Fruit fly (Drosophila melanogaster) whole organism, embryonic: Measurements from ENCODE around the gene Pax.

ENCODE experiments used
- ATbp ChIP-seq: fragments of 200-800 bp; sonication (Bioruptor generic); optimal IDR thresholded peaks from 2 replicates; lab custom pipeline; 2017; ENCODE audit warnings: missing biosample characterization, mild to moderate bottlenecking, missing genetic modification characterization, missing genetic modification reagents
- Atf-2 ChIP-seq: fragments of 200-800 bp; sonication (Bioruptor generic); optimal IDR thresholded peaks from 2 replicates; lab custom pipeline; 2016; ENCODE audit warnings: missing biosample characterization, missing genetic modification characterization
- Atf6 ChIP-seq: fragments of 200-800 bp; sonication (Bioruptor generic); IDR thresholded peaks from 2 replicates; pipeline ENCODE4 v1.3.6; 2022; ENCODE audit warnings: missing biosample characterization, missing genetic modification characterization
- Bdp1 ChIP-seq: fragments of 200-800 bp; sonication (Bioruptor generic); optimal IDR thresholded peaks from 3 replicates; lab custom pipeline; 2016; ENCODE audit warnings: missing biosample characterization, missing genetic modification characterization
- CG12236 ChIP-seq: fragments of 200-800 bp; sonication (Bioruptor generic); optimal IDR thresholded peaks from 2 replicates; lab custom pipeline; 2016; ENCODE audit warnings: missing biosample characterization, missing genetic modification characterization
- CG12299 ChIP-seq: fragments of 200-800 bp; sonication (Bioruptor generic); optimal IDR thresholded peaks from 2 replicates; lab custom pipeline; 2018; ENCODE audit warnings: missing biosample characterization, mild to moderate bottlenecking, missing genetic modification characterization
- CG12942 ChIP-seq: fragments of 200-800 bp; sonication (Bioruptor generic); optimal IDR thresholded peaks from 3 replicates; lab custom pipeline; 2016; ENCODE audit warnings: missing biosample characterization, missing genetic modification characterization
- CG13624 ChIP-seq: fragments of 200-800 bp; sonication (Bioruptor generic); optimal IDR thresholded peaks from 2 replicates; lab custom pipeline; 2016; ENCODE audit warnings: missing biosample characterization, missing genetic modification characterization
- CG14050 ChIP-seq: fragments of 200-800 bp; sonication (Bioruptor generic); IDR thresholded peaks from 3 replicates; pipeline ENCODE4 v1.3.6; 2022; ENCODE audit warnings: missing biosample characterization, missing genetic modification characterization
- CG17361 ChIP-seq: fragments of 200-800 bp; sonication (Bioruptor generic); IDR thresholded peaks from 3 replicates; pipeline ENCODE4 v1.3.6; 2022; ENCODE audit warnings: missing biosample characterization, missing genetic modification characterization
- CG2202 ChIP-seq: fragments of 200-800 bp; sonication (Bioruptor generic); optimal IDR thresholded peaks from 2 replicates; lab custom pipeline; 2018; ENCODE audit warnings: missing biosample characterization, mild to moderate bottlenecking, missing genetic modification characterization
- CG3281 ChIP-seq: fragments of 200-800 bp; sonication (Bioruptor generic); optimal IDR thresholded peaks from 3 replicates; lab custom pipeline; 2017; ENCODE audit warnings: missing biosample characterization, mild to moderate bottlenecking, missing genetic modification characterization
- CG34224 ChIP-seq: fragments of 200-800 bp; sonication (Bioruptor generic); IDR thresholded peaks from 3 replicates; pipeline ENCODE4 v1.3.6; 2022; ENCODE audit warnings: missing biosample characterization, missing genetic modification characterization; ENCODE audit not compliant: partially characterized antibody
- CG3847 ChIP-seq: fragments of 200-800 bp; sonication (Bioruptor generic); IDR thresholded peaks from 2 replicates; pipeline ENCODE4 v1.3.6; 2022; ENCODE audit warnings: missing biosample characterization, missing genetic modification characterization
- CG42726 ChIP-seq: fragments of 200-800 bp; sonication (Bioruptor generic); IDR thresholded peaks from 2 replicates; pipeline ENCODE4 v1.3.6; 2022; ENCODE audit warnings: missing biosample characterization, missing genetic modification characterization; ENCODE audit not compliant: partially characterized antibody
- CG4404 ChIP-seq: fragments of 200-800 bp; sonication (Bioruptor generic); IDR thresholded peaks from 2 replicates; pipeline ENCODE4 v1.3.6; 2022; ENCODE audit warnings: missing biosample characterization, missing genetic modification characterization
- CG4730 ChIP-seq: fragments of 200-800 bp; sonication (Bioruptor generic); IDR thresholded peaks from 2 replicates; pipeline ENCODE4 v1.3.6; 2022; ENCODE audit warnings: missing biosample characterization, missing genetic modification characterization
- CG7357 ChIP-seq: fragments of 200-800 bp; sonication (Bioruptor generic); IDR thresholded peaks from 3 replicates; pipeline ENCODE4 v1.3.6; 2022; ENCODE audit warnings: missing biosample characterization, missing genetic modification characterization
- CG7556 ChIP-seq: fragments of 200-800 bp; sonication (Bioruptor generic); optimal IDR thresholded peaks from 2 replicates; lab custom pipeline; 2017; ENCODE audit warnings: missing biosample characterization, mild to moderate bottlenecking, missing genetic modification characterization
- CG8944 ChIP-seq: fragments of 200-800 bp; sonication (Bioruptor generic); optimal IDR thresholded peaks from 3 replicates; lab custom pipeline; 2016; ENCODE audit warnings: missing biosample characterization, missing genetic modification characterization
- CG9817 ChIP-seq: fragments of 200-800 bp; sonication (Bioruptor generic); optimal IDR thresholded peaks from 2 replicates; lab custom pipeline; 2018; ENCODE audit warnings: missing biosample characterization, mild to moderate bottlenecking, missing genetic modification characterization, moderate library complexity
- Deaf1 ChIP-seq: fragments of 200-800 bp; optimal IDR thresholded peaks from 3 replicates; lab custom pipeline; 2019; ENCODE audit warnings: missing biosample characterization, mild to moderate bottlenecking, missing genetic modification characterization, moderate library complexity
- ERR ChIP-seq: fragments of 200-800 bp; sonication (Bioruptor generic); optimal IDR thresholded peaks from 2 replicates; lab custom pipeline; 2016; ENCODE audit warnings: missing biosample characterization, missing genetic modification characterization
- Ets97D ChIP-seq: fragments of 200-800 bp; sonication (Bioruptor generic); optimal IDR thresholded peaks from 3 replicates; lab custom pipeline; 2016; ENCODE audit warnings: missing biosample characterization, missing genetic modification characterization
- Fer3 ChIP-seq: fragments of 200-800 bp; sonication (Bioruptor generic); optimal IDR thresholded peaks from 2 replicates; lab custom pipeline; 2018; ENCODE audit warnings: missing biosample characterization, mild to moderate bottlenecking, missing genetic modification characterization, moderate library complexity
- H15 ChIP-seq: fragments of 200-800 bp; sonication (Bioruptor generic); IDR thresholded peaks from 3 replicates; pipeline ENCODE4 v1.3.6; 2022; ENCODE audit warnings: missing biosample characterization, missing genetic modification characterization
- Hmr ChIP-seq: fragments of 200-800 bp; sonication (Bioruptor generic); optimal IDR thresholded peaks from 3 replicates; lab custom pipeline; 2017; ENCODE audit warnings: mild to moderate bottlenecking, missing biosample characterization, missing genetic modification reagents, missing genetic modification characterization
- Hr3 ChIP-seq: fragments of 200-800 bp; sonication (Bioruptor generic); optimal IDR thresholded peaks from 3 replicates; lab custom pipeline; 2016; ENCODE audit warnings: missing biosample characterization, missing genetic modification characterization
- Jarid2 ChIP-seq: fragments of 200-800 bp; sonication (Bioruptor generic); optimal IDR thresholded peaks from 3 replicates; lab custom pipeline; 2017; ENCODE audit warnings: mild to moderate bottlenecking, missing biosample characterization, missing genetic modification reagents, missing genetic modification characterization
- NfI ChIP-seq: fragments of 200-800 bp; sonication (Bioruptor generic); optimal IDR thresholded peaks from 3 replicates; lab custom pipeline; 2018; ENCODE audit warnings: missing biosample characterization, mild to moderate bottlenecking, missing genetic modification characterization, moderate library complexity
- Poxn ChIP-seq: fragments of 200-800 bp; sonication (Bioruptor generic); IDR thresholded peaks from 2 replicates; pipeline ENCODE4 v1.3.6; 2022; ENCODE audit warnings: missing biosample characterization, missing genetic modification characterization
- Spps ChIP-seq: fragments of 200-800 bp; sonication (Bioruptor generic); optimal IDR thresholded peaks from 2 replicates; lab custom pipeline; 2018; ENCODE audit warnings: missing biosample characterization, mild to moderate bottlenecking, missing genetic modification characterization
- ato ChIP-seq: fragments of 200-800 bp; sonication (Bioruptor generic); IDR thresholded peaks from 2 replicates; pipeline ENCODE4 v1.3.6; 2022; ENCODE audit warnings: missing biosample characterization, missing genetic modification characterization; ENCODE audit not compliant: partially characterized antibody
- chn ChIP-seq: fragments of 200-800 bp; sonication (Bioruptor generic); optimal IDR thresholded peaks from 2 replicates; lab custom pipeline; 2016; ENCODE audit warnings: missing biosample characterization, missing genetic modification characterization
- crol ChIP-seq: fragments of 200-800 bp; sonication (Bioruptor generic); IDR thresholded peaks from 2 replicates; pipeline ENCODE4 v1.3.6; 2022; ENCODE audit warnings: missing biosample characterization, missing genetic modification characterization
- dpn ChIP-seq, 2 experiments: fragments of 200-800 bp; sonication (Bioruptor generic); optimal IDR thresholded peaks; 3 replicates each; lab custom pipeline; 2016; ENCODE audit warnings: missing biosample characterization in 2 of 2, missing genetic modification characterization in 2 of 2
- ham ChIP-seq: fragments of 200-800 bp; sonication (Bioruptor generic); IDR thresholded peaks from 2 replicates; pipeline ENCODE4 v1.3.6; 2022; ENCODE audit warnings: missing biosample characterization, missing genetic modification characterization
- jing ChIP-seq: fragments of 200-800 bp; sonication (Bioruptor generic); optimal IDR thresholded peaks from 2 replicates; lab custom pipeline; 2018; ENCODE audit warnings: missing biosample characterization, mild to moderate bottlenecking, missing genetic modification characterization
- lab ChIP-seq: fragments of 200-800 bp; sonication (Bioruptor generic); optimal IDR thresholded peaks from 3 replicates; lab custom pipeline; 2017; ENCODE audit warnings: missing biosample characterization, missing genetic modification characterization, mild to moderate bottlenecking, moderate library complexity, missing genetic modification reagents
- lola ChIP-seq, 3 experiments: fragments of >200 bp in 2 of 3; fragments of 200-800 bp in 1 of 3; sonication (Bioruptor generic) in 1 of 3; optimal IDR thresholded peaks; 2 replicates each; lab custom pipeline; 2017 to 2019; ENCODE audit warnings: missing biosample characterization in 3 of 3, missing genetic modification characterization in 3 of 3, mild to moderate bottlenecking in 1 of 3, moderate library complexity in 1 of 3
- mirr ChIP-seq: fragments of 200-800 bp; sonication (Bioruptor generic); optimal IDR thresholded peaks from 3 replicates; lab custom pipeline; 2018; ENCODE audit warnings: missing biosample characterization, mild to moderate bottlenecking, missing genetic modification characterization
- nerfin-1 ChIP-seq: fragments of 200-800 bp; sonication (Bioruptor generic); optimal IDR thresholded peaks from 3 replicates; lab custom pipeline; 2019; ENCODE audit warnings: missing biosample characterization, mild to moderate bottlenecking, missing genetic modification characterization, moderate library complexity
- pfk ChIP-seq: fragments of 200-800 bp; sonication (Bioruptor generic); optimal IDR thresholded peaks from 2 replicates; lab custom pipeline; 2018; ENCODE audit warnings: missing biosample characterization, mild to moderate bottlenecking, missing genetic modification characterization, moderate library complexity
- pho ChIP-seq: fragments of 200-800 bp; sonication (Bioruptor generic); optimal IDR thresholded peaks from 2 replicates; lab custom pipeline; 2016; ENCODE audit warnings: missing biosample characterization, missing genetic modification characterization
- pita ChIP-seq: fragments of 200-800 bp; sonication (Bioruptor generic); optimal IDR thresholded peaks from 2 replicates; lab custom pipeline; 2017; ENCODE audit warnings: missing biosample characterization, mild to moderate bottlenecking, missing genetic modification characterization
- prd ChIP-seq, 3 experiments: fragments of >200 bp in 2 of 3; fragments of 200-800 bp in 1 of 3; sonication (Bioruptor generic) in 1 of 3; optimal IDR thresholded peaks in 2 of 3; IDR thresholded peaks in 1 of 3; 2 replicates in 2 of 3; 3 replicates in 1 of 3; pipeline versions ENCODE4 v1.3.6 to Lab custom; 2017 to 2022; ENCODE audit warnings: missing biosample characterization in 1 of 3, missing genetic modification characterization in 1 of 3
- ranshi ChIP-seq: fragments of 200-800 bp; sonication (Bioruptor generic); IDR thresholded peaks from 2 replicates; pipeline ENCODE4 v1.3.6; 2022; ENCODE audit warnings: missing biosample characterization, missing genetic modification characterization
- tll ChIP-seq, 2 experiments: fragments of 200-800 bp in 1 of 2; fragments of >200 bp in 1 of 2; sonication (Bioruptor generic) in 1 of 2; optimal IDR thresholded peaks; 2 replicates each; lab custom pipeline; 2017 to 2019; ENCODE audit warnings: missing biosample characterization in 2 of 2, missing genetic modification characterization in 2 of 2, mild to moderate bottlenecking in 1 of 2, moderate library complexity in 1 of 2
- ttk ChIP-seq: fragments of 200-800 bp; sonication (Bioruptor generic); IDR thresholded peaks from 2 replicates; pipeline ENCODE4 v2.1.2; 2022; ENCODE audit warnings: missing biosample characterization, missing genetic modification characterization
- zen ChIP-seq: fragments of 200-800 bp; sonication (Bioruptor generic); optimal IDR thresholded peaks from 3 replicates; lab custom pipeline; 2018; ENCODE audit warnings: missing biosample characterization, mild to moderate bottlenecking, missing genetic modification characterization, moderate library complexity

Gene Pax

dm6 chr2L:19362734-19363363 lies 63.5 kb downstream of the Pax start, which contains the start of gene dnt (continued):
- no peak for TF ChIP-seq lab (GFP tag; lab: Kevin White, UChicago)
- no peak for TF ChIP-seq CG12942 (GFP tag; lab: Kevin White, UChicago)
- no peak for TF ChIP-seq dpn (GFP tag; optimal IDR thresholded peaks at IDR 0.05; lab: Kevin White, UChicago)
- no peak for TF ChIP-seq CG12236
- TF ChIP-seq ERR (GFP tag; lab: Kevin White, UChicago), result no peak
- no peak for TF ChIP-seq NfI (GFP tag; lab: Kevin White, UChicago)
- TF ChIP-seq Hmr (GFP tag; lab: Kevin White, UChicago), result no peak
- no peak for TF ChIP-seq pita (GFP tag; lab: Kevin White, UChicago)
- TF ChIP-seq CG34224 (GFP tag; lab: Robert Waterston, UW), result no peak
- no peak for TF ChIP-seq chn
- no peak for TF ChIP-seq pho (GFP tag; lab: Kevin White, UChicago)
- no peak for TF ChIP-seq CG3847 (GFP tag; lab: Robert Waterston, UW)
- no peak for TF ChIP-seq pfk (GFP tag; lab: Kevin White, UChicago)
- no peak for TF ChIP-seq CG13624
- TF ChIP-seq CG2202, result no peak
- TF ChIP-seq H15 (GFP tag; lab: Robert Waterston, UW), result no peak
- TF ChIP-seq ato (GFP tag; lab: Robert Waterston, UW), result no peak
- no peak for TF ChIP-seq Poxn (GFP tag; lab: Robert Waterston, UW)
- no peak for TF ChIP-seq CG7556 (GFP tag; lab: Kevin White, UChicago)
- TF ChIP-seq ham (GFP tag; lab: Robert Waterston, UW), result no peak
- TF ChIP-seq Bdp1 (GFP tag; lab: Kevin White, UChicago), result no peak
- no peak for TF ChIP-seq Spps (tag; lab: Kevin White, UChicago)
- no peak for TF ChIP-seq jing
- TF ChIP-seq CG14050 (GFP tag; lab: Robert Waterston, UW), result no peak
- no peak for TF ChIP-seq lola (GFP tag; optimal IDR thresholded peaks at IDR 0.05; lab: Kevin White, UChicago)
- TF ChIP-seq prd (optimal IDR thresholded peaks at IDR 0.05; lab: Kevin White, UChicago), result no peak
- TF ChIP-seq prd (GFP tag; IDR thresholded peaks at IDR 0.05; lab: Robert Waterston, UW), result no peak
- peak; percentile 88 for TF ChIP-seq nerfin-1 (tag; lab: Kevin White, UChicago)
- TF ChIP-seq Deaf1 (tag; lab: Kevin White, UChicago), result no peak
- no peak for TF ChIP-seq CG17361 (GFP tag; lab: Robert Waterston, UW)
- no peak for TF ChIP-seq CG9817 (tag; lab: Kevin White, UChicago)
- no peak for TF ChIP-seq Fer3
- TF ChIP-seq Jarid2 (GFP tag; lab: Kevin White, UChicago), result peak; percentile 72
- TF ChIP-seq crol (GFP tag; lab: Robert Waterston, UW), result 0 out of 2 replicates have a peak, but pooled peaks have one; percentile 20
- TF ChIP-seq zen (tag; lab: Kevin White, UChicago), result no peak
- no peak for TF ChIP-seq CG4730 (GFP tag; lab: Robert Waterston, UW)
- TF ChIP-seq ATbp (GFP tag; lab: Kevin White, UChicago), result no peak
- no peak for TF ChIP-seq Ets97D (GFP tag; lab: Kevin White, UChicago)
- TF ChIP-seq CG12299 (tag; lab: Kevin White, UChicago), result no peak
- TF ChIP-seq Atf6 (GFP tag; lab: Robert Waterston, UW), result no peak
- TF ChIP-seq mirr (GFP tag; lab: Kevin White, UChicago), result no peak
- TF ChIP-seq CG8944 (GFP tag; lab: Kevin White, UChicago), result no peak
- no peak for TF ChIP-seq CG4404 (GFP tag; lab: Robert Waterston, UW)
- TF ChIP-seq Atf-2, result no peak
- no peak for TF ChIP-seq ranshi (GFP tag; lab: Robert Waterston, UW)
- no peak for TF ChIP-seq tll (GFP tag; optimal IDR thresholded peaks at IDR 0.05; lab: Kevin White, UChicago)
- no peak for TF ChIP-seq Hr3 (GFP tag; lab: Kevin White, UChicago)
- TF ChIP-seq ttk (GFP tag; lab: Robert Waterston, UW), result no peak
- TF ChIP-seq CG42726, result peak; percentile 42; the same call in 1 of the 2 replicates
- no peak for TF ChIP-seq CG3281 (GFP tag; lab: Kevin White, UChicago)
- no peak for TF ChIP-seq CG7357
